Fruit fly (Drosophila melanogaster): ENCODE results near the gene Gem2.

Gem2 gene

DNA sequence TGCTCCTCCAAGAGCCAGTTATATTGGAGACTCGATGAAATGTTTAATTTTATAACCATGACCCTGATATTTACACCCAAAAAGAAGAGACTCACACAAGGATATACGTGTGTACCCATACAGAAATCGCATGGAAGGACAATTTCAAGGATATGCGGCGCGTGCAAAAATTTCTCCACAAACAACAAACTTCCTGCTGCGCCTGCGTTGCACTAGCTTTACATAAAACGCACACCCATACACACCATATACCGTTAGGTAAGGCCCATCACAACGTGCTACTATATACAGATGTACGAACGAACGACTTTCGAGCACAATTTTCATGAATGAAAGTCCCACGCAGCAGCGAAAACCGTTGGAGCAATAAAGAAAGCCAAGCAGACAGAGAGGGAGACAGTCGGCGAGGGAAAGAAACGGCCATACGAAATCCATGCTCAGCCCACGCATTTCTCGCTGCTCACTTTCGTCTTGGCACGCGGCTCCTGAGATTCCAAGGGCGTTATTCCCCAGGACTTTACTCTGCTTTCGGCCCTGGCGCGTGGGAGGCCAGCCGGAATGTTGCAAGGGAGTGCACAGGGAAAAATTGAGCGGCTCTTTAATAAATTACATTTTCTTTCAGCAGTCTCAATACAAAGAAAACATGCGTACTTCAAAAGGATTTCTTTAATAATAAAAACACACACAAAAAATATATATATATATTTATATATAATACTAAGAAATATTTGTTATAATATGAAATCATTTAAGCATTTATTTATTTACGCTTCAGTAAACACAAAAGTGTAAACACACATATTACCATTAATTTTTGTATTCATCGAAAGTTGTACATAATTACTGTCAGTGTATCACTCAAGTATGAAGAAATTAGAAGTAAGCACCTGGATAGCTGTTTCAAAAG lies 12.5 kb downstream of the Gem2 start:
- TF ChIP-seq CG17801 (GFP tag; optimal IDR thresholded peaks at IDR 0.05; ENCODE audit: partially characterized antibody): no peak

DNA sequence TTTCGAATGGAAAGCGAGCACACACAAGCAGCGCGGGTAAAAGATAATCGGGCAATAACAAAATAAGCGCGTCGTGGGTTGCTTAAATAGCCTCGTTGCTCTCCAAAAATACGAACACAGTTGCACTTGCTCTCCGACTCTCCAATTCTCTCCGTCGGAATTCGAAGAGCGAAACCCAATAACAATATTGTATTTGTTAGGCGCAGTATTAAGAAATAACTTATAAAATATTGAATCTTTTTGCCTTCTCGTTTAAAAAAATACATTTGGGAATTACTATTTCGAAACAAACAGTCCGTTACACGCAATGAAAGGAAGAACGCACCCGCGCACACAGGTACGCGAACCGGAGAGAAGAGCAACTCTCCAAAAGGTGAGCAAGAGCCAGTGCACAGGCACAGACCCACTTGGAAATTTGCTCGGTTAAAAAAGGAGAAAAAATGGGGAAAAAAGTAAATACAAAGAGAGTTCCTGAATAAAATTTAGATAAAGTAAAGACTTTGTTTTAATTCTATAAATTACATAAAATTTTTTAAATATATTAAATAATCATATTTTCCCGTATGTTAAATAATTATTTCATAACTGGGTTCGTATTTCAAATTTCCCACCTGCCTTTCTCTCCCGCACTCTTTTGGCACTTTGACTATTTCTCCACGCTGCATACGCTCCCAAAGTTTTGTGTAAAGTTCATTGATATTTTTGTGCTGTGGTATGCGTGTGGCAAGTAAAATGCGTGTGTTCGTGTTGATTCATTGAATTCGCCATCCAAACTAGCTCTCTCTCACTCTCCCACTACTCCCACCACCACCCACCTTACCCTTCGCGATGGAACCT lies 13.6 kb downstream of the Gem2 start, which contains the start of gene Mkp3:
Gene Mkp3, minus strand, starts transcription at position 63 of the 837 bp plus-strand sequence.
- TF ChIP-seq CG17801 (GFP tag; optimal IDR thresholded peaks at IDR 0.05; ENCODE audit: partially characterized antibody): peak; percentile 91

DNA sequence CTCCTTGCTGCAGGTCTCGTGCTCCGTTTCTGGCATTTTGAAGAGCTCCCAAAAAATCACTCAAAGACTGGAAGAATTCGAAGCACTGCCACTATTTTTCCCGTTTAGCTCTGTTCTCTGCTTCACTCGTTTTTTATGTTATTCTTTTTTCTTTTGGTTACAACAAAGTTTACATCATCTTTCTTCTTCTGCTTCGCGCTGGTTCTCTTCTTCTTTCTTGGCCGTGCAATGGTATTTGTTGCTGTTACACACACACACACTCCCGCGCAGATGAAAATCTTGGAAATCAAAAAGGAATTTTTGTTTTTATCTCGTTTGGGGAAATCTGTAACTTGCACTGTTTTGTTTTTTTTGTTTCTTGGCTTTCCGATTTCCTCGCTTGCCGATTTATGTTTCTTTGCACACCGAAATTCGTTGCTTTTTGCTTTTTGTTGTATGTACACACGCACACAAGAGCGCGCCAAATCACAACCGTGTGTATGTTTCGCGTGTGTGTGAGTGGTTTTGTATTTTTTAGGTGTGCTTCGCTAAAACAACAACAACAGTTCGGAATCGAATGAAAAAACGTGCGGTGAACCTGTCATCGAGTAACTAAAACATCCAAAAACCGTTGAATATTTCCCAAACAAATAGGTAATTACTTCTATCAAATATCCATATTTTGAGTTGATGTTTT lies 14.3 kb downstream of the Gem2 start:
- no peak for TF ChIP-seq CG17801 (GFP tag; optimal IDR thresholded peaks at IDR 0.05; ENCODE audit: partially characterized antibody)

DNA sequence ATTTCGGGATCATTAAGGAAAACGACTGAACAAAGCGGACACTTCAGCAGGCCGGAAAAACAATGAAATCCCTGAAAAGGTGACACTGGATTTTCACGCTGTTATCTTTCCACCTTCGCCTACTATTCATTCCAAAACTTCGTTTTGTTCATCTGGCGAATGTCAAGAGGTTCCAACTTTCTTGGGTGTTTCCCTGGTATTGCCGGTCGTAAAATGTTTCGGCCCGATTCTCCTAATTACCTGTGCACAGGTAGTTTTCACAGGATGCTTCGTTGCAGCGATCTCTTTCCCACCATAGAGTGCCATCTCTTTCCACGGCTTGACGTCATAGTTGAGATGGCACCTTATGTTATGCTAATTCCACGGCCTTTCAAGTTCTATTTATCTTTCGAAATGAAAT lies 17.0 kb downstream of the Gem2 start:
- no peak for TF ChIP-seq CG17801 (GFP tag; optimal IDR thresholded peaks at IDR 0.05; ENCODE audit: partially characterized antibody)

DNA sequence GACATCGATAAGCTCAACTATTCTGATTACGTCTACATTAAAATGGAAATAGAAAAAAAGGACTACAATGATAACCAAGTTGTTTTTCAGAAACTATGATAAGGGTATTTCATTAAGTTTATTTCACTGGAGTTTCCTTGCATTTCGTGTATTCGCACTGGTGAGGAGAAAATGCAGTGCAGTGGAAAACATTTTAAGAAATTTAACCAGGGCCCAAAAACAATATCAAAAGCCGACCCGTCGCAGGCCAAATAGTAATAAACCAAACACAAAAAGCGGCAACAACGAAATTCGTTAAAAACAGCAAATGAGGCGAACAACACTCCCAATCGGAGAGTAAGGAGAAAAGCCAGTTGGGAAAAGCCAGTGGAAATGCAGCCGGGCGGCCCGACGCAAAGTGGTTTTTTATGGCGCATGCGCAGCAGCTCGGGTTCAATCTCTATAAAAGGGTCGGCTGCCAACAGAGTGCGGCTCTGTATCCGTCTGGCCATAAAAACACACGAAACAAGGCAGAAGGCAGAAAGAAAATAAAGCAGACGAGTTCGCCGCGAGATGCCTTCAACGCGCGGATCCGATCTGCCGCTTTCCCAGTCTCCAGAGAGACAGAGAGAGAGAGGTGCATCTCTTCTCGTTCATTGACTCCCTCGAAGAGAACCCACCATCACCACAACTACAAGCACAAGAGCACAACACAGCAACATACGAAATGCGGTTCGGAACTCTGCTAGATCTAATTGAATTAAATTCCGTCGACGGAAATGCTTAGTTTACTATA lies 19.1 kb downstream of the Gem2 start:
- TF ChIP-seq CG17801 (GFP tag; optimal IDR thresholded peaks at IDR 0.05; ENCODE audit: partially characterized antibody): no peak

DNA sequence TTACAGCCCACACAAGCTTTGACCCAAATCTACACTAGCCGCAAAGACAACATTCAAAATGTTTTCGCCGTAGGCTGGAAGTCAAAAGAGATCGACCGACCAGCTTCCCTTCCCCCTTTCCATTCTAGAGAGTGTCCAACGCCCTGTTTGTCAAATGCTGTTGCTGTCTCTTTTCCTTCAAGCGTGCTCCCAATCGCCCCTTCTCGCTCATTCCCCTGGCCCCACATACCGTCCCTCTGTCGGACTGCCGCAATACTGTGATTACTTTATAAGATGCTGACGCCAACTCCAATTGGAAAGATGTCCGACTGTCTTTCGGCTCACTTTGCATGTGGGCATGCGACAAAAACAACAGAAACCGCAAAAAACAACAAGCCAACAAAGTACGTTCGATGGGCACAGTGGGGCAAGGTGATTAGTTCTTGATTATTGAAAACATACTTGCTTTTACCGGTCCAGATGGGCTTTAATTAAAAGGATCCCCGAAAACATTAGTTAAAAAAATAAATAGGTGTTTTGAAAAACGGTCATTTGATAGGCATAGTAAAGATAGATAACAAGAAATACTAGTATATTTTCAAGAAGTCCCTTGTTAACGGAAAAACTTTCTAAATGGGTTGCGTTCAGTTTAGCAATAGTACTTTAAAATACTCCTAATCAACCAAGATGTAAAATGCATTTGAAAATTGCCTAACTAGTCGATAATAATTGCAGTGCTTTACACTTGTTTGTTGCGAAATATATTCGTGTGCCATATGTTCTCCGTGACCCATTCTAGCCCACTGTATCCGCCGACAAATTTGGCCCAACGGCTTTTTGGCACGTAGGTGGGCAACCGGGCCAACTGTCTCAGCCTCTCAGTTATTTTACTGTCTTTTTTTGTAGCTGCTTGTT lies 20.1 kb downstream of the Gem2 start:
- peak; percentile 14 for TF ChIP-seq CG17801 (GFP tag; optimal IDR thresholded peaks at IDR 0.05; ENCODE audit: partially characterized antibody)

DNA sequence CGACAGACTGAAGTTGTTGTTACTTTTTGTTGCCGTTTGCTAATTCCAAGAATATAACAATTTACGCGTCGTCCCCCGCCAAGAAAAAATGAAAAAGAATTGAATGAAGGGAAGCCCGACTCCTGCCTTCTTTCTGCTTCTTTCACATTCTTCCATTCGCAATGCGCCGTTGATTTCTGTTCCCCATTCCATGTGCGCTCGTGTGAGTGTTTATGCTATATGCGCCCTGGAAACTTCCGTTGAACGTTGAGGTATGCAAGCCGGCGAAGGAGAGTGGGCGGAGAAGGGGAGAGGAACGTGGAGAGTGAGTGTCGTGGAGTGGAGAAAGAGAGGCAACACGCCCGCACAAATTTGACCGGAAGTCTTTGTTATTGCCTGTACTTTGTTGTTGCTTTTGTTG lies 21.1 kb downstream of the Gem2 start:
- no peak for TF ChIP-seq CG17801 (GFP tag; optimal IDR thresholded peaks at IDR 0.05; ENCODE audit: partially characterized antibody)

DNA sequence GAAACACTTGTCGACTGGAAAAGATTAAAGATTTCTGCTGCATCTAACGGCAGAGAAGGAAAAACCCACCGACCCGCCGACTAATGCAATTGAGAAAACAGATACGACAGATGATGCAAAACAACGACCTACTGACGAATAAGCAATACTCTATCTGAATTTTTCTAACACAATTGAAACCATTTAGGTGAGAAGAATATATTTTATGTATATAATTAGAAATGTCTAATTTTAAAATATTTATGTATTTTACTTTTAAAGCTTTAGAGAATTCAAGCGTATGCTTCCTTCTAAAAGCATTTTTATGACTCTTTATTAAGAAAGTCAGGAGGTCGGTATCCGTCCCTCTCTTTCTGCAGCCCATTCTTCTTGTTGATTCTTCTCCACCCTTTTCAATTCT lies 21.7 kb downstream of the Gem2 start:
- TF ChIP-seq CG17801 (GFP tag; optimal IDR thresholded peaks at IDR 0.05; ENCODE audit: partially characterized antibody): no peak

DNA sequence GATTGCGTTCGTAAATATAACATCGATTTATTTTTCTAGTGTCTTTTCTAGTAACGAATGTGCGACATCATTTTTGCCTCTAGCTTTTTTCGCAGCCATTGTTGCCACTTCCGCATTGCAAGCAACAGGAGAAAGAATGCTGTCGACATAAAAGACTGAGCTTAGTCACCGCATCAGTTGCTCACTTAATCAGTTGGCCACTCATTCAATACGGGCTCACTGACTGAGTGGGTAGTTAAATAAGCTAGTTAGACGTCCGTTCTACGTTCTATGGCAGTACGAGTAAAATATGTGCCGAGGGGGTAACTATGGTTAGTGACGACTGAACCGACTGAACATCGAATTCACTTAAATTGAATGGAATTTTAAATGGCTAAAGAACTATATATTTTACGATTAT lies 24.2 kb downstream of the Gem2 start:
- TF ChIP-seq CG17801 (GFP tag; optimal IDR thresholded peaks at IDR 0.05; ENCODE audit: partially characterized antibody): no peak

DNA sequence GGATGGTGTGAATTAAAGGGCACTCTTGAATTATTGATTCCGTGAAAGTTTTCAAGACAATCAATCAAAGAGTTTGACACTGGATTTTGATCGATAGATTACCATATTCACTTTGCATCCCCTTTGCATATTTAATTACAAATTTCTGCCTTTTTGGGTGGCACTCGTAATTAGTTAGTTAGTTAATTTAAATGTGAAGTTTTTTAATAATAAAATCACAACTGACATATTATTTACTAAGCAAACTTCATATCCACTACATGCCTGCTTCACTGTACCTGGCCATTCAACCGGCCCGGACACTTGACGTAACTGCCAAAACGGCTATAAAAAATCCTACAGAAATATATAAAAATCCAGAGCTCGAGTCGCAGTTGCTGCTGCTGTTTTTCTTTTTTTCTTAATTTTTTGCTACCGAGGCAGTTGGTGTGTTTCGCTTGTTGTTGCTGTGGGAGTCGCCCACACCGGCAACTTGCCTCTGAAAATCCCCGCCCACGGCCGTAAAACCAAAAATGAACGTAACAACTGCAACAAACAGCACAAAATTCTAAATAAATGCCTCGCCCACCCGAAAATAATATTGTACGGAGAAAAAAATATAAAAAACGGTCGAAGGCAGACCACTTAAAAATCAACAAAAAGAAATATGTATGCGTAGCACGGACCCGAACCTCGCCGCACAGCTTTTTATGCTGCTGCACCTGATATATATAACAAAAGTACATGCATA lies 25.3 kb downstream of the Gem2 start:
- no peak for TF ChIP-seq CG17801 (GFP tag; optimal IDR thresholded peaks at IDR 0.05; ENCODE audit: partially characterized antibody)

DNA sequence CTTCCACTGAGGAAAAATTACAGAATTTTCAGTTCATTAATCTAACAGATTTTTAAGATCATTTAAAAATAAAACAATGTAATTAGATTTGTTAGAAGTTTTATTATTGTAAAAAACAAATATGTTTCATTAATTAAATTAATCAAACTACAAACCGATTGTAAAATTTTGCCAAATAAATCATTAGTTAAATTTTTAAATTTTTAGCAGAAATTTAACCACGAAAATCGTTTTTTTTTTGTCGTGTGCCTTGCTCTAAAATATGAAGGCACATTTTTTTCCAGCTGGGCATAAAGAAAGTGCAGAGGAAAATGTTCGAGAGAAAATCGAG lies 26.3 kb downstream of the Gem2 start:
- TF ChIP-seq CG17801 (GFP tag; optimal IDR thresholded peaks at IDR 0.05; ENCODE audit: partially characterized antibody): no peak

DNA sequence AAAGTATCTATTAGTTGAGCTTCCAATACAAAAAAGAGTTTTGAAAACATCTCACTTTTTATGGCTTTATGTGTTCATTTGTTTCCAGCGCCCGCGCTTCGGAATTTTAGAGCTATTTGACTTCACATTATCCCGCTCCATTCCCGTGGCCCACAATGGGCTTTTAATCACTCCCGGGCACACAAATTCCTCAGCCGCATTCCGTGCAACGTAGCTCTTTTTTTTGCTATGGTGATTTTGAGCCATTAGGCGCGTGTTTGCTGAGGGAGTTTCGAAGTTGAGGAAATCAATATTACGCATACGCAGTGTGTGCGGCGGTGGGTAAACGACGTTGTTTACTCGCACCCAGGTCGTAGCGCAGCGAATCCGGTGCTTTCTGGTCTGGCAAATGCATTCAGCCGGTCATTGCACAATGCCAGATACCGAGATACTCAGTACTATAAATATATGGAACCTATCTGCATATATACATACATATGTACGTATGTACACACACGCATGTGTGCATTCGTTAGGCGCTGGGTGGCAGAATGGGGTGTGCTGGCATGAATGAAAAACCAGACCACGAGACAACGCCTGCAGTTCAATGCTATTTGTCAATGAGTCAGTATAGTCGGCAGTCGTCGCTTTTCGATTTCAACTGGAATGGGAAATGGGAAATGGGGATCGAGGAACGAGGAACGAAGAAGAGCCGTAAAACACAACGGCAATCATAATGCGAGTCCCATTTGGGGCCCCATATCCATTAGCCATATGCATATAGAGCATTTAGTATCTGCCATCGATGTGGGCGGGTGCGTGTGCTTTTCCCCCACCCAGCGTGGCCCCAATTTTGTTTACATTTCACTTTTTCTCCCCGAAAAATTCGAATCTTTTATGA lies 26.9 kb downstream of the Gem2 start:
- TF ChIP-seq CG17801 (GFP tag; optimal IDR thresholded peaks at IDR 0.05; ENCODE audit: partially characterized antibody): no peak

All from ovary, adult (tissue).